Worm (Caenorhabditis elegans): ENCODE results near the gene nadk-2.

ce11 chrII:12059872-12060271 is 10.5 kb downstream of the nadk-2 start:
- TF ChIP-seq skn-1 (tag; optimal IDR thresholded peaks at IDR 0.05): no peak
- TF ChIP-seq nhr-237 (tag; optimal IDR thresholded peaks at IDR 0.05): no peak
- TF ChIP-seq pqm-1 (tag; optimal IDR thresholded peaks at IDR 0.05): no peak
- TF ChIP-seq elt-1 (tag; optimal IDR thresholded peaks at IDR 0.05): no peak
- no peak for TF ChIP-seq elt-3 (tag; optimal IDR thresholded peaks at IDR 0.05)
- TF ChIP-seq nhr-28 (tag; optimal IDR thresholded peaks at IDR 0.05): no peak
- no peak for TF ChIP-seq egl-27 (tag; optimal IDR thresholded peaks at IDR 0.05)
- TF ChIP-seq lin-39 (tag; optimal IDR thresholded peaks at IDR 0.05): no peak
- no peak for TF ChIP-seq fkh-2 (tag; optimal IDR thresholded peaks at IDR 0.05)
